Worm (Caenorhabditis elegans) whole organism, early embryonic: Measurements from ENCODE around the gene W03A5.1.

Source experiments
- F13C5.2 ChIP-seq: sonication (generic microtip); optimal IDR thresholded peaks from 2 replicates; lab custom pipeline; 2017; ENCODE audit warnings: mild to moderate bottlenecking, missing genetic modification characterization, inconsistent platforms, missing compliant biosample characterization
- ama-1 ChIP-seq: fragments of 150-350 bp; optimal IDR thresholded peaks from 2 replicates; lab custom pipeline; 2014
- ets-7 ChIP-seq: sonication (generic microtip); optimal IDR thresholded peaks from 2 replicates; lab custom pipeline; 2016; ENCODE audit warnings: missing genotype, missing genetic modification characterization, missing compliant biosample characterization
- flt-1 ChIP-seq: fragments of 200-800 bp; sonication (Bioruptor generic); IDR thresholded peaks from 2 replicates; pipeline ENCODE4 v1.3.6; 2022; ENCODE audit warnings: missing genetic modification characterization, missing compliant biosample characterization
- hmg-4 ChIP-seq: fragments of 200-800 bp; sonication (Bioruptor generic); optimal IDR thresholded peaks from 2 replicates; lab custom pipeline; 2018; ENCODE audit warnings: mild to moderate bottlenecking, missing genetic modification characterization, missing compliant biosample characterization
- pes-1 ChIP-seq: fragments of 200-800 bp; sonication (Bioruptor generic); IDR thresholded peaks from 2 replicates; pipeline ENCODE4 v1.3.6; 2022; ENCODE audit warnings: missing genetic modification reagents, missing genetic modification characterization, missing compliant biosample characterization
- scrt-1 ChIP-seq: fragments of 200-800 bp; sonication (Bioruptor generic); IDR thresholded peaks from 2 replicates; pipeline ENCODE4 v1.3.6; 2022; ENCODE audit warnings: missing genetic modification characterization, missing compliant biosample characterization
- sea-1 ChIP-seq: fragments of 200-800 bp; sonication (Bioruptor generic); conservative IDR thresholded peaks from 2 replicates; pipeline ENCODE4 v1.3.6; 2022; ENCODE audit warnings: missing genetic modification characterization, missing compliant biosample characterization
- tbx-11 ChIP-seq: fragments of 200-800 bp; sonication (Bioruptor generic); IDR thresholded peaks from 2 replicates; pipeline ENCODE4 v1.3.6; 2022; ENCODE audit warnings: missing genetic modification characterization, missing compliant biosample characterization
- tbx-37 ChIP-seq: fragments of 200-800 bp; sonication (Bioruptor generic); conservative IDR thresholded peaks from 2 replicates; pipeline ENCODE4 v1.3.6; 2022; ENCODE audit warnings: missing genetic modification reagents, missing genetic modification characterization, missing compliant biosample characterization
- tra-4 ChIP-seq: sonication (generic microtip); optimal IDR thresholded peaks from 2 replicates; lab custom pipeline; 2017; ENCODE audit warnings: missing genetic modification characterization, missing compliant biosample characterization

DNA sequence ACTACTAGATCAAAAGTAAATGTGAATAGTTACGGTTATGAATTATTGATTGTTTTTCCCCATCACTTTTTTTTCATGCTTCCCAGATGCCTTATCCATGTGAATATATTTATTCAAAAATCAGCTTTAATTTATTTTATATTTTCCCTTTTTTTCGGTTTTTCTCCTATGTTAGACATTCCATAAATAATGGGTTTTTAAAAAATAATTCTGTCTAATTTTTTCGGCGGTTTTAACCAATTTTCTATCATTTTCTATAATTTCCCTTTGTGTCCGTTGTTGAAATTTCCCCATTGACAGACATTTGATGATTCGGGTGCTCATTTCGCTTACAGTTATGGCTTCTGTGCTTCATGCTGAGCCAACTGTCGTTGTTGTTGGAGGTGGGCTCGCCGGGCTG lies 53.4 kb downstream of the W03A5.1 start, which contains the start of gene F48E8.3:
- TF ChIP-seq tbx-37 (GFP tag; lab: Robert Waterston, UW) (no peak), scrt-1 (GFP tag; lab: Robert Waterston, UW) (no peak), tbx-11 (no peak), flt-1 (GFP tag; lab: Robert Waterston, UW) (no peak), ets-7 (no peak), tra-4 (tag; lab: Kevin White, UChicago) (no peak), F13C5.2 (tag; lab: Kevin White, UChicago) (no peak), ama-1 (no peak), pes-1 (GFP tag; lab: Robert Waterston, UW) (no peak), sea-1 (no peak), hmg-4 (no peak)
